Worm (Caenorhabditis elegans) whole organism, mixed stage, embryonic: ENCODE results near the gene glit-1.

Experiments
- blmp-1 ChIP-seq: fragments of 150-350 bp; optimal IDR thresholded peaks from 2 replicates; lab custom pipeline; 2014; ENCODE audit warnings: missing biosample characterization, missing genetic modification characterization
- hlh-1 ChIP-seq: fragments of 150-350 bp; optimal IDR thresholded peaks from 2 replicates; lab custom pipeline; 2014; ENCODE audit warnings: missing biosample characterization, missing genetic modification reagents, missing genetic modification characterization
- nhr-76 ChIP-seq: sonication (generic microtip); optimal IDR thresholded peaks from 2 replicates; lab custom pipeline; 2017; ENCODE audit warnings: missing biosample characterization, missing genetic modification characterization
- pha-4 ChIP-seq: fragments of 150-350 bp; optimal IDR thresholded peaks from 2 replicates; lab custom pipeline; 2018; ENCODE audit warnings: missing biosample characterization, missing genetic modification reagents, missing genetic modification characterization
- tbx-8 ChIP-seq: fragments of 200-800 bp; sonication (Bioruptor generic); optimal IDR thresholded peaks from 2 replicates; lab custom pipeline; 2018; ENCODE audit warnings: mild to moderate bottlenecking, missing genetic modification characterization, moderate library complexity, missing compliant biosample characterization

DNA sequence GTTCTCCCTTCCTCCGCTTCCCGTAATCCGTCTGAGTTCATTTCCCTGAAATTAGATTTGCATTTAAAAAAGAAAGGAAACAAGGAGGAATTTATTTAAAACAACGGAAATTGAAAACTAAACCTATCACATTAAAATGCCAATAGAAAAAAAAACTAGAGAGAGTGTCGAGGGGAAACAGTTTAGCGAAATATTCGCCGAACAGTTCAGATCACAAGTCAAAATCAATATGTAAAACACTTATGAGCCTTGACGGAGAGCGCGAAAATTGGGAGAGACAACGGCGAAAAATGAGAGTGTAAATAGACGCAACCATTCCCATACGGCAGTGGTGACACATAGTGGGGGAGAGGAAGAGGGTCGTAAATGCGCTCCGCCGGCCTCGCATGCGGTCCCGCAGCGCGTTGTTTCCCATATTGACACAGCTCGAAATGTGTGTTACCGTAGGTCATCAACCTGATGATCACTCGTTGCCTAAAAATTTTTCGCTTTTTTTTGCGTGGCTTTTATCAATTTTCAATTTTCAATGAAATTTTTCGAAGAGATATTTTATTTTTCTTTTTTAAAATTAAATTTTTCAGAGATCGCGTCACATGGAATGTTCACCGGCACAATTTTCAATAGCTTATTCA lies at the start of gene glit-1, which contains the start of gene dnj-14:
- no peak for TF ChIP-seq nhr-76 (tag; lab: Kevin White, UChicago)
- TF ChIP-seq pha-4 (tag; lab: Kevin White, UChicago): peak; percentile 100
- no peak for TF ChIP-seq blmp-1 (tag; lab: Kevin White, UChicago)
- TF ChIP-seq hlh-1: peak; percentile 72
- no peak for TF ChIP-seq tbx-8 (GFP tag; lab: Kevin White, UChicago)
